Fruit fly (Drosophila melanogaster): ENCODE data around the gene CG4360.

CG4360 gene

dm6 chr3R:20285678-20286449, 41.9 kb downstream of the CG4360 start:
- TF ChIP-seq Oli (tag; optimal IDR thresholded peaks at IDR 0.05) (no peak), cg (GFP tag; optimal IDR thresholded peaks at IDR 0.05) (peak; percentile 46), CG10274 (GFP tag; optimal IDR thresholded peaks at IDR 0.05) (no peak), Hr39 (optimal IDR thresholded peaks at IDR 0.05) (no peak), Optix (GFP tag; IDR thresholded peaks at IDR 0.05) (peak; percentile 50; the same call in 2 of the 3 replicates), tgo (GFP tag; IDR thresholded peaks at IDR 0.05) (no peak), Fer3 (tag; optimal IDR thresholded peaks at IDR 0.05) (peak; percentile 59), ash1 (GFP tag; optimal IDR thresholded peaks at IDR 0.05) (peak; percentile 60), zen2 (GFP tag; IDR thresholded peaks at IDR 0.05; ENCODE audit: partially characterized antibody) (no peak), nerfin-1 (tag; optimal IDR thresholded peaks at IDR 0.05) (peak; percentile 76), CG10267 (tag; optimal IDR thresholded peaks at IDR 0.05) (no peak), Hand (GFP tag; optimal IDR thresholded peaks at IDR 0.05) (no peak), CHES-1-like (GFP tag; optimal IDR thresholded peaks at IDR 0.05) (no peak), HHEX (GFP tag; optimal IDR thresholded peaks at IDR 0.05) (peak; percentile 69), lilli (GFP tag; optimal IDR thresholded peaks at IDR 0.05) (no peak), CG4328 (GFP tag; optimal IDR thresholded peaks at IDR 0.05) (peak; percentile 76), Asciz (GFP tag; optimal IDR thresholded peaks at IDR 0.05) (peak; percentile 94), Eip74EF (GFP tag; optimal IDR thresholded peaks at IDR 0.05) (peak in 1 of 2 experiments; percentile 40), CG11398 (GFP tag; optimal IDR thresholded peaks at IDR 0.05) (peak; percentile 75), CG4707 (GFP tag; optimal IDR thresholded peaks at IDR 0.05) (peak; percentile 83), run (tag; optimal IDR thresholded peaks at IDR 0.05) (no peak), stc (GFP tag; IDR thresholded peaks at IDR 0.05) (no peak), CG4424 (GFP tag; optimal IDR thresholded peaks at IDR 0.05) (peak; percentile 29), CG10565 (GFP tag; optimal IDR thresholded peaks at IDR 0.05) (no peak), CG30020 (tag; optimal IDR thresholded peaks at IDR 0.05) (no peak), NFAT (GFP tag; IDR thresholded peaks at IDR 0.05) (no peak), aop (GFP tag; IDR thresholded peaks at IDR 0.05) (0 out of 2 replicates have a peak, but pooled peaks have one; percentile 32), CG1024 (GFP tag; IDR thresholded peaks at IDR 0.05) (peak; percentile 84; the same call in 1 of the 2 replicates), CG11247 (GFP tag; IDR thresholded peaks at IDR 0.05) (peak; percentile 25; the same call in 1 of the 2 replicates), danr (GFP tag; IDR thresholded peaks at IDR 0.05) (no peak), Side (GFP tag; optimal IDR thresholded peaks at IDR 0.05) (peak; percentile 57), br (optimal IDR thresholded peaks at IDR 0.05) (no peak), Ada2b (GFP tag; IDR thresholded peaks at IDR 0.05) (no peak), Nf-YC (tag; optimal IDR thresholded peaks at IDR 0.05) (no peak), CG12219 (GFP tag; optimal IDR thresholded peaks at IDR 0.05) (peak; percentile 44), p53 (GFP tag; optimal IDR thresholded peaks at IDR 0.05) (peak; percentile 10), sob (GFP tag; IDR thresholded peaks at IDR 0.05) (peak; percentile 53), Camta (GFP tag; optimal IDR thresholded peaks at IDR 0.05) (no peak), Sin3A (optimal IDR thresholded peaks at IDR 0.05) (no peak), Dfd (GFP tag; optimal IDR thresholded peaks at IDR 0.05) (no peak), Lhr (GFP tag; optimal IDR thresholded peaks at IDR 0.05) (peak; percentile 63), Aef1 (GFP tag; IDR thresholded peaks at IDR 0.05) (no peak), HmgD (GFP tag; optimal IDR thresholded peaks at IDR 0.05) (no peak), CG32772 (GFP tag; IDR thresholded peaks at IDR 0.05) (no peak), dan (GFP tag; IDR thresholded peaks at IDR 0.05) (no peak), NC2β (GFP tag; optimal IDR thresholded peaks at IDR 0.05) (peak; percentile 63), HLH54F (GFP tag; optimal IDR thresholded peaks at IDR 0.05) (no peak), BtbVII (GFP tag; optimal IDR thresholded peaks at IDR 0.05) (peak; percentile 11), CG14667 (GFP tag; IDR thresholded peaks at IDR 0.05) (peak; percentile 14; the same call in 1 of the 2 replicates), fru (optimal IDR thresholded peaks at IDR 0.05) (no peak), Six4 (GFP tag; optimal IDR thresholded peaks at IDR 0.05) (no peak)

Measured in whole organism, embryonic.